Fruit fly (Drosophila melanogaster) whole organism, embryonic: ENCODE results near the gene Alg2.

ENCODE experiments used
- B-H1 ChIP-seq: fragments of 200-800 bp; sonication (Bioruptor generic); IDR thresholded peaks from 3 replicates; pipeline ENCODE4 v1.3.6; 2022; ENCODE audit warnings: missing biosample characterization, missing genetic modification characterization
- Bgb ChIP-seq: fragments of 200-800 bp; sonication (Bioruptor generic); IDR thresholded peaks from 2 replicates; pipeline ENCODE4 v1.3.6; 2022; ENCODE audit warnings: missing biosample characterization, missing genetic modification characterization; ENCODE audit not compliant: partially characterized antibody
- CG10274 ChIP-seq: fragments of 200-800 bp; sonication (Bioruptor generic); optimal IDR thresholded peaks from 3 replicates; lab custom pipeline; 2017; ENCODE audit warnings: missing biosample characterization, mild to moderate bottlenecking, missing genetic modification characterization
- CG10979 ChIP-seq: fragments of 200-800 bp; sonication (Bioruptor generic); optimal IDR thresholded peaks from 2 replicates; lab custom pipeline; 2018; ENCODE audit warnings: missing biosample characterization, mild to moderate bottlenecking, missing genetic modification characterization, moderate library complexity
- CG11398 ChIP-seq: fragments of 200-800 bp; sonication (Bioruptor generic); optimal IDR thresholded peaks from 2 replicates; lab custom pipeline; 2016; ENCODE audit warnings: missing biosample characterization, missing genetic modification characterization
- CG11723 ChIP-seq: fragments of 200-800 bp; sonication (Bioruptor generic); optimal IDR thresholded peaks from 2 replicates; lab custom pipeline; 2017; ENCODE audit warnings: missing biosample characterization, mild to moderate bottlenecking, missing genetic modification characterization
- CG12391 ChIP-seq: fragments of 200-800 bp; sonication (Bioruptor generic); optimal IDR thresholded peaks from 3 replicates; lab custom pipeline; 2018; ENCODE audit warnings: missing biosample characterization, mild to moderate bottlenecking, missing genetic modification characterization, moderate library complexity
- CG12744 ChIP-seq: fragments of 200-800 bp; sonication (Bioruptor generic); optimal IDR thresholded peaks from 2 replicates; lab custom pipeline; 2016; ENCODE audit warnings: missing biosample characterization, missing genetic modification characterization
- CG13624 ChIP-seq: fragments of 200-800 bp; sonication (Bioruptor generic); optimal IDR thresholded peaks from 2 replicates; lab custom pipeline; 2016; ENCODE audit warnings: missing biosample characterization, missing genetic modification characterization
- CG14050 ChIP-seq: fragments of 200-800 bp; sonication (Bioruptor generic); IDR thresholded peaks from 3 replicates; pipeline ENCODE4 v1.3.6; 2022; ENCODE audit warnings: missing biosample characterization, missing genetic modification characterization
- CG14441 ChIP-seq: fragments of 200-800 bp; sonication (Bioruptor generic); IDR thresholded peaks from 2 replicates; pipeline ENCODE4 v1.3.6; 2022; ENCODE audit warnings: missing biosample characterization, missing genetic modification characterization
- CG17328 ChIP-seq: fragments of 200-800 bp; sonication (Bioruptor generic); IDR thresholded peaks from 2 replicates; pipeline ENCODE4 v1.3.6; 2022; ENCODE audit warnings: missing biosample characterization, missing genetic modification characterization
- CG17568 ChIP-seq: fragments of 200-800 bp; sonication (Bioruptor generic); optimal IDR thresholded peaks from 2 replicates; lab custom pipeline; 2018; ENCODE audit warnings: missing biosample characterization, mild to moderate bottlenecking, missing genetic modification characterization, moderate library complexity
- CG18011 ChIP-seq: fragments of 200-800 bp; sonication (Bioruptor generic); optimal IDR thresholded peaks from 2 replicates; lab custom pipeline; 2017; ENCODE audit warnings: missing biosample characterization, missing genetic modification characterization, mild to moderate bottlenecking, moderate library complexity, missing genotype
- CG18599 ChIP-seq: fragments of 200-800 bp; sonication (Bioruptor generic); optimal IDR thresholded peaks from 3 replicates; lab custom pipeline; 2017; ENCODE audit warnings: missing biosample characterization, missing genetic modification characterization, mild to moderate bottlenecking, moderate library complexity, missing genetic modification reagents
- CG18764 ChIP-seq: fragments of 200-800 bp; sonication (Bioruptor generic); optimal IDR thresholded peaks from 3 replicates; lab custom pipeline; 2016; ENCODE audit warnings: missing biosample characterization, missing genetic modification characterization
- CG3065 ChIP-seq: fragments of 200-800 bp; sonication (Bioruptor generic); optimal IDR thresholded peaks from 2 replicates; lab custom pipeline; 2016; ENCODE audit warnings: missing biosample characterization, missing genetic modification characterization
- CG3163 ChIP-seq: fragments of 200-800 bp; sonication (Bioruptor generic); optimal IDR thresholded peaks from 3 replicates; lab custom pipeline; 2016; ENCODE audit warnings: missing biosample characterization, missing genetic modification characterization
- CG34422 ChIP-seq: fragments of 200-800 bp; sonication (Bioruptor generic); IDR thresholded peaks from 3 replicates; pipeline ENCODE4 v1.3.6; 2022; ENCODE audit warnings: missing biosample characterization, missing genetic modification characterization
- CG3995 ChIP-seq: fragments of 200-800 bp; sonication (Bioruptor generic); optimal IDR thresholded peaks from 3 replicates; lab custom pipeline; 2016; ENCODE audit warnings: missing biosample characterization, missing genetic modification characterization
- CG7271 ChIP-seq: fragments of 200-800 bp; sonication (Bioruptor generic); optimal IDR thresholded peaks from 2 replicates; lab custom pipeline; 2018; ENCODE audit warnings: missing biosample characterization, mild to moderate bottlenecking, missing genetic modification characterization, moderate library complexity
- CG8359 ChIP-seq: fragments of 200-800 bp; sonication (Bioruptor generic); optimal IDR thresholded peaks from 2 replicates; lab custom pipeline; 2017; ENCODE audit warnings: missing biosample characterization, mild to moderate bottlenecking, missing genetic modification characterization, borderline replicate concordance
- Gug ChIP-seq: fragments of 200-800 bp; sonication (Bioruptor generic); IDR thresholded peaks from 4 replicates; pipeline ENCODE4 v1.3.6; 2022; ENCODE audit warnings: missing biosample characterization, missing genetic modification characterization
- HLH54F ChIP-seq: fragments of 200-800 bp; sonication (Bioruptor generic); optimal IDR thresholded peaks from 3 replicates; lab custom pipeline; 2016; ENCODE audit warnings: missing biosample characterization, missing genetic modification characterization
- MBD-R2 ChIP-seq: fragments of 200-800 bp; sonication (Bioruptor generic); IDR thresholded peaks from 2 replicates; pipeline ENCODE4 v1.3.6; 2022; ENCODE audit warnings: missing biosample characterization, missing genetic modification characterization
- MESR4 ChIP-seq: fragments of 200-800 bp; sonication (Bioruptor generic); optimal IDR thresholded peaks from 2 replicates; lab custom pipeline; 2018; ENCODE audit warnings: missing biosample characterization, mild to moderate bottlenecking, missing genetic modification characterization, moderate library complexity
- Mrtf ChIP-seq: fragments of 200-800 bp; sonication (Bioruptor generic); IDR thresholded peaks from 3 replicates; pipeline ENCODE4 v1.3.6; 2022; ENCODE audit warnings: missing biosample characterization, missing genetic modification characterization
- NC2β ChIP-seq: fragments of 200-800 bp; sonication (Bioruptor generic); optimal IDR thresholded peaks from 2 replicates; lab custom pipeline; 2016; ENCODE audit warnings: missing biosample characterization, missing genetic modification characterization
- Neu2 ChIP-seq: fragments of 200-800 bp; sonication (Bioruptor generic); optimal IDR thresholded peaks from 3 replicates; lab custom pipeline; 2016; ENCODE audit warnings: missing biosample characterization, missing genetic modification characterization, borderline replicate concordance
- NfI ChIP-seq: fragments of 200-800 bp; sonication (Bioruptor generic); optimal IDR thresholded peaks from 3 replicates; lab custom pipeline; 2018; ENCODE audit warnings: missing biosample characterization, mild to moderate bottlenecking, missing genetic modification characterization, moderate library complexity
- TFAM ChIP-seq: fragments of 200-800 bp; sonication (Bioruptor generic); optimal IDR thresholded peaks from 2 replicates; lab custom pipeline; 2017; ENCODE audit warnings: missing biosample characterization, missing genetic modification characterization, inconsistent platforms
- ab ChIP-seq: fragments of 200-800 bp; sonication (Bioruptor generic); optimal IDR thresholded peaks from 2 replicates; lab custom pipeline; 2016; ENCODE audit warnings: missing biosample characterization, missing genetic modification characterization
- ash1 ChIP-seq: fragments of 200-800 bp; sonication (Bioruptor generic); optimal IDR thresholded peaks from 2 replicates; lab custom pipeline; 2018; ENCODE audit warnings: missing biosample characterization, mild to moderate bottlenecking, missing genetic modification characterization
- caup ChIP-seq: fragments of 200-800 bp; sonication (Bioruptor generic); optimal IDR thresholded peaks from 3 replicates; lab custom pipeline; 2017; ENCODE audit warnings: missing biosample characterization, mild to moderate bottlenecking, missing genetic modification characterization, moderate library complexity; ENCODE audit not compliant: severe bottlenecking
- fd102C ChIP-seq: fragments of 200-800 bp; sonication (Bioruptor generic); optimal IDR thresholded peaks from 2 replicates; lab custom pipeline; 2018; ENCODE audit warnings: missing biosample characterization, mild to moderate bottlenecking, missing genetic modification characterization, moderate library complexity
- gce ChIP-seq: fragments of 200-800 bp; sonication (Bioruptor generic); IDR thresholded peaks from 3 replicates; pipeline ENCODE4 v1.3.6; 2022; ENCODE audit warnings: missing biosample characterization, missing genetic modification characterization
- grau ChIP-seq: fragments of 200-800 bp; optimal IDR thresholded peaks from 3 replicates; lab custom pipeline; 2019; ENCODE audit warnings: missing biosample characterization, mild to moderate bottlenecking, missing genetic modification characterization, moderate library complexity
- h ChIP-seq: fragments of >200 bp; optimal IDR thresholded peaks from 2 replicates; lab custom pipeline; 2017
- inv ChIP-seq: fragments of 200-800 bp; sonication (Bioruptor generic); IDR thresholded peaks from 2 replicates; pipeline ENCODE4 v1.3.6; 2022; ENCODE audit warnings: missing biosample characterization, missing genetic modification characterization; ENCODE audit not compliant: partially characterized antibody
- kay ChIP-seq: fragments of 200-800 bp; sonication (Bioruptor generic); optimal IDR thresholded peaks from 2 replicates; lab custom pipeline; 2016; ENCODE audit warnings: missing biosample characterization, missing genetic modification characterization
- maf-S ChIP-seq: fragments of 200-800 bp; sonication (Bioruptor generic); optimal IDR thresholded peaks from 2 replicates; lab custom pipeline; 2016; ENCODE audit warnings: missing biosample characterization, missing genetic modification characterization
- mirr ChIP-seq: fragments of 200-800 bp; sonication (Bioruptor generic); optimal IDR thresholded peaks from 3 replicates; lab custom pipeline; 2018; ENCODE audit warnings: missing biosample characterization, mild to moderate bottlenecking, missing genetic modification characterization
- nau ChIP-seq: fragments of 200-800 bp; sonication (Bioruptor generic); optimal IDR thresholded peaks from 3 replicates; lab custom pipeline; 2017; ENCODE audit warnings: missing biosample characterization, mild to moderate bottlenecking, missing genetic modification characterization, missing genetic modification reagents
- nerfin-1 ChIP-seq: fragments of 200-800 bp; sonication (Bioruptor generic); optimal IDR thresholded peaks from 3 replicates; lab custom pipeline; 2019; ENCODE audit warnings: missing biosample characterization, mild to moderate bottlenecking, missing genetic modification characterization, moderate library complexity
- p53 ChIP-seq: fragments of 200-800 bp; sonication (Bioruptor generic); optimal IDR thresholded peaks from 2 replicates; lab custom pipeline; 2016; ENCODE audit warnings: missing biosample characterization, missing genetic modification characterization
- pfk ChIP-seq: fragments of 200-800 bp; sonication (Bioruptor generic); optimal IDR thresholded peaks from 2 replicates; lab custom pipeline; 2018; ENCODE audit warnings: missing biosample characterization, mild to moderate bottlenecking, missing genetic modification characterization, moderate library complexity
- salm ChIP-seq: fragments of 200-800 bp; sonication (Bioruptor generic); optimal IDR thresholded peaks from 2 replicates; lab custom pipeline; 2018; ENCODE audit warnings: missing biosample characterization, mild to moderate bottlenecking, missing genetic modification characterization
- scrt ChIP-seq: fragments of 200-800 bp; sonication (Bioruptor generic); optimal IDR thresholded peaks from 2 replicates; lab custom pipeline; 2018; ENCODE audit warnings: missing biosample characterization, mild to moderate bottlenecking, missing genetic modification characterization, moderate library complexity
- stc ChIP-seq: fragments of 200-800 bp; sonication (Bioruptor generic); IDR thresholded peaks from 2 replicates; pipeline ENCODE4 v1.3.6; 2022; ENCODE audit warnings: missing biosample characterization, missing genetic modification characterization
- tgo ChIP-seq: fragments of 200-800 bp; sonication (Bioruptor generic); IDR thresholded peaks from 3 replicates; pipeline ENCODE4 v1.3.6; 2022; ENCODE audit warnings: missing biosample characterization, missing genetic modification characterization
- twi ChIP-seq: fragments of 200-800 bp; optimal IDR thresholded peaks from 2 replicates; lab custom pipeline; 2019; ENCODE audit warnings: missing biosample characterization, mild to moderate bottlenecking, missing genetic modification characterization, moderate library complexity

The Alg2 gene

dm6 chr3L:3179474-3179873 is 35.9 kb downstream of the Alg2 start (continued):
- no peak for TF ChIP-seq inv (GFP tag; lab: Robert Waterston, UW)
- TF ChIP-seq CG3995 (GFP tag; lab: Kevin White, UChicago) = peak; percentile 52
- no peak for TF ChIP-seq ash1 (GFP tag; lab: Kevin White, UChicago)
- TF ChIP-seq tgo = peak; percentile 87
- TF ChIP-seq CG17568 (GFP tag; lab: Kevin White, UChicago) = no peak
- peak; percentile 76 for TF ChIP-seq MBD-R2
- TF ChIP-seq grau (tag; lab: Kevin White, UChicago) = peak; percentile 87
- TF ChIP-seq NfI (GFP tag; lab: Kevin White, UChicago) = peak; percentile 81
- TF ChIP-seq MESR4 (GFP tag; lab: Kevin White, UChicago) = no peak
- peak; percentile 68 for TF ChIP-seq CG14050 (GFP tag; lab: Robert Waterston, UW)
- peak; percentile 60 for TF ChIP-seq CG10274 (GFP tag; lab: Kevin White, UChicago)
- peak; percentile 92 for TF ChIP-seq CG10979 (tag; lab: Kevin White, UChicago)
- TF ChIP-seq CG12391 (tag; lab: Kevin White, UChicago) = peak; percentile 87
- peak; percentile 87 for TF ChIP-seq Gug (GFP tag; lab: Robert Waterston, UW)
- TF ChIP-seq CG13624 (GFP tag; lab: Kevin White, UChicago) = peak; percentile 78
- TF ChIP-seq CG18599 (GFP tag; lab: Kevin White, UChicago) = peak; percentile 91
- TF ChIP-seq nau (GFP tag; lab: Kevin White, UChicago) = no peak
- TF ChIP-seq nerfin-1 (tag; lab: Kevin White, UChicago) = peak; percentile 52
- TF ChIP-seq CG8359 (GFP tag; lab: Kevin White, UChicago) = peak; percentile 79
- no peak for TF ChIP-seq pfk (GFP tag; lab: Kevin White, UChicago)
- peak; percentile 74 for TF ChIP-seq kay (GFP tag; lab: Kevin White, UChicago)
- TF ChIP-seq TFAM = peak; percentile 27
- TF ChIP-seq HLH54F (GFP tag; lab: Kevin White, UChicago) = peak; percentile 77
- TF ChIP-seq CG11398 (GFP tag; lab: Kevin White, UChicago) = peak; percentile 24
- peak; percentile 90 for TF ChIP-seq B-H1 (GFP tag; lab: Robert Waterston, UW)
- TF ChIP-seq CG17328 (GFP tag; lab: Robert Waterston, UW) = peak; percentile 89
- TF ChIP-seq CG34422 (GFP tag; lab: Robert Waterston, UW) = peak; percentile 89
- peak; percentile 25 for TF ChIP-seq fd102C
- peak; percentile 68 for TF ChIP-seq CG11723
- peak; percentile 76 for TF ChIP-seq CG18764 (GFP tag; lab: Kevin White, UChicago)
- no peak for TF ChIP-seq twi (tag; lab: Kevin White, UChicago)
- TF ChIP-seq CG7271 (tag; lab: Kevin White, UChicago) = peak; percentile 55
- peak; percentile 53 for TF ChIP-seq mirr (GFP tag; lab: Kevin White, UChicago)
- TF ChIP-seq CG3163 (GFP tag; lab: Kevin White, UChicago) = no peak
- no peak for TF ChIP-seq Bgb (GFP tag; lab: Robert Waterston, UW)
- peak; percentile 85 for TF ChIP-seq stc (GFP tag; lab: Robert Waterston, UW)
- peak; percentile 52 for TF ChIP-seq NC2β (GFP tag; lab: Kevin White, UChicago)
- peak; percentile 85 for TF ChIP-seq Mrtf (GFP tag; lab: Robert Waterston, UW)
- no peak for TF ChIP-seq h (lab: Kevin White, UChicago)
- TF ChIP-seq caup (GFP tag; lab: Kevin White, UChicago) = peak; percentile 86
- no peak for TF ChIP-seq scrt (GFP tag; lab: Kevin White, UChicago)
- no peak for TF ChIP-seq p53 (GFP tag; lab: Kevin White, UChicago)
- peak; percentile 46 for TF ChIP-seq ab
- peak; percentile 93 for TF ChIP-seq CG14441
- peak; percentile 69 for TF ChIP-seq CG18011 (GFP tag; lab: Kevin White, UChicago)
- peak; percentile 80 for TF ChIP-seq maf-S (GFP tag; lab: Kevin White, UChicago)
- peak; percentile 68 for TF ChIP-seq CG3065 (GFP tag; lab: Kevin White, UChicago)
- no peak for TF ChIP-seq salm (tag; lab: Kevin White, UChicago)
- TF ChIP-seq gce (GFP tag; lab: Robert Waterston, UW) = peak; percentile 85
- no peak for TF ChIP-seq Neu2 (GFP tag; lab: Kevin White, UChicago)
- TF ChIP-seq CG12744 (GFP tag; lab: Kevin White, UChicago) = peak; percentile 80
